Worm (Caenorhabditis elegans) whole organism, L4/young adult: Measurements from ENCODE around the gene rpap-2.

Source experiments
- dao-5 ChIP-seq: sonication (generic microtip); optimal IDR thresholded peaks from 2 replicates; lab custom pipeline; 2016; ENCODE audit warnings: missing genotype, missing genetic modification characterization, moderate library complexity, missing compliant biosample characterization
- him-1 ChIP-seq: sonication (generic microtip); optimal IDR thresholded peaks from 2 replicates; lab custom pipeline; 2016; ENCODE audit warnings: missing genotype, missing genetic modification reagents, missing genetic modification characterization, missing compliant biosample characterization

- TF ChIP-seq him-1 (tag; lab: Kevin White, UChicago) (no peak), dao-5 (tag; lab: Kevin White, UChicago) (no peak)
Measured at ce11 chrIII:8929723-8930122, 38.0 kb upstream of the rpap-2 start, which contains the start of gene arrd-15.
